Worm (Caenorhabditis elegans) whole organism, early embryonic: ENCODE results near the gene D1086.19.

Source experiments
- F13C5.2 ChIP-seq: sonication (generic microtip); optimal IDR thresholded peaks from 2 replicates; lab custom pipeline; 2017; ENCODE audit warnings: mild to moderate bottlenecking, missing genetic modification characterization, inconsistent platforms, missing compliant biosample characterization
- ama-1 ChIP-seq: fragments of 150-350 bp; optimal IDR thresholded peaks from 2 replicates; lab custom pipeline; 2014
- ets-7 ChIP-seq: sonication (generic microtip); optimal IDR thresholded peaks from 2 replicates; lab custom pipeline; 2016; ENCODE audit warnings: missing genotype, missing genetic modification characterization, missing compliant biosample characterization
- pes-1 ChIP-seq: fragments of 200-800 bp; sonication (Bioruptor generic); IDR thresholded peaks from 2 replicates; pipeline ENCODE4 v1.3.6; 2022; ENCODE audit warnings: missing genetic modification reagents, missing genetic modification characterization, missing compliant biosample characterization
- scrt-1 ChIP-seq: fragments of 200-800 bp; sonication (Bioruptor generic); IDR thresholded peaks from 2 replicates; pipeline ENCODE4 v1.3.6; 2022; ENCODE audit warnings: missing genetic modification characterization, missing compliant biosample characterization
- sea-1 ChIP-seq: fragments of 200-800 bp; sonication (Bioruptor generic); conservative IDR thresholded peaks from 2 replicates; pipeline ENCODE4 v1.3.6; 2022; ENCODE audit warnings: missing genetic modification characterization, missing compliant biosample characterization

DNA sequence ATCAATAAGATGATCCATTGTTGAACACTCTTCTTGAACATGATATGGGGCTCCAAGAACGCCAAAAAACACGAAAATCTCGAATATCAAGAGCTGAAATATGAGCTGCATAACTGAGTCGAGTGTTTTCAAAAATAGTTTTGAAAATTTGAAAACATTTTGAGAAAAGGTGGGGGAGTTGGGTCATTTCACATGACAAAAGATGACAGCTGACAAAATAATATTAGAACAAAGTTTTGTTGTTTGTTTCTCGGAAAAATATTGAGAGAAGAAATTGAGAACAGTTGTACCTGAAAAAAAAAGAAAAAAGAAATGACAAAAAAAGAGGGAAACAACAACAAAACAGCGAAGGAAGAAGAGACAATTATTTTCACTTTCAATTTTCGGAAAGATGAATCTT, 10.4 kb downstream of the D1086.19 start, which contains the start of the genes D1086.2 and D1086.1:
- TF ChIP-seq F13C5.2 (tag; lab: Kevin White, UChicago): no peak
- TF ChIP-seq ama-1: no peak
- TF ChIP-seq pes-1 (GFP tag; lab: Robert Waterston, UW): no peak
- TF ChIP-seq scrt-1 (GFP tag; lab: Robert Waterston, UW): no peak
- no peak for TF ChIP-seq sea-1 (GFP tag; lab: Robert Waterston, UW)
- no peak for TF ChIP-seq ets-7 (tag; lab: Kevin White, UChicago)
